Worm (Caenorhabditis elegans) whole organism, L4 larva: ENCODE measurements around the gene F46B6.2.

ENCODE experiments used
- D1046.2 ChIP-seq: fragments of 200-800 bp; sonication (Bioruptor generic); IDR thresholded peaks from 2 replicates; pipeline ENCODE4 v1.3.6; 2022; ENCODE audit warnings: missing genetic modification characterization, missing compliant biosample characterization
- F37D6.2 ChIP-seq: sonication (generic microtip); optimal IDR thresholded peaks from 2 replicates; lab custom pipeline; 2016; ENCODE audit warnings: mild to moderate bottlenecking, missing genetic modification characterization, missing compliant biosample characterization
- T20F7.1 ChIP-seq: fragments of 200-800 bp; sonication (Bioruptor generic); optimal IDR thresholded peaks from 2 replicates; lab custom pipeline; 2018; ENCODE audit warnings: mild to moderate bottlenecking, missing genetic modification characterization, missing compliant biosample characterization
- Y5F2A.4 ChIP-seq: fragments of 200-800 bp; sonication (Bioruptor generic); optimal IDR thresholded peaks from 2 replicates; lab custom pipeline; 2018; ENCODE audit warnings: mild to moderate bottlenecking, missing genetic modification characterization, missing compliant biosample characterization
- ama-1 ChIP-seq: fragments of 150-350 bp; optimal IDR thresholded peaks from 2 replicates; lab custom pipeline; 2014; ENCODE audit warnings: inconsistent platforms, mixed read lengths
- arid-1 ChIP-seq: fragments of 200-800 bp; sonication (Bioruptor generic); conservative IDR thresholded peaks from 2 replicates; pipeline ENCODE4 v1.3.6; 2022; ENCODE audit warnings: missing genetic modification reagents, missing genetic modification characterization, missing compliant biosample characterization
- attf-4 ChIP-seq: sonication (generic microtip); optimal IDR thresholded peaks from 3 replicates; lab custom pipeline; 2017; ENCODE audit warnings: missing biosample characterization, missing genetic modification characterization
- ceh-32 ChIP-seq: sonication (generic microtip); optimal IDR thresholded peaks from 2 replicates; lab custom pipeline; 2016; ENCODE audit warnings: mild to moderate bottlenecking, missing genetic modification characterization, missing compliant biosample characterization; ENCODE audit not compliant: poor library complexity
- ceh-44 ChIP-seq: fragments of 200-800 bp; sonication (Bioruptor generic); IDR thresholded peaks from 2 replicates; pipeline ENCODE4 v1.3.6; 2022; ENCODE audit warnings: missing genetic modification reagents, missing genetic modification characterization, missing compliant biosample characterization
- ceh-62 ChIP-seq: sonication (generic microtip); optimal IDR thresholded peaks from 2 replicates; lab custom pipeline; 2017; ENCODE audit warnings: missing biosample characterization, missing genetic modification characterization
- ctbp-1 ChIP-seq: fragments of 200-800 bp; sonication (Bioruptor generic); IDR thresholded peaks from 2 replicates; pipeline ENCODE4 v1.3.6; 2022; ENCODE audit warnings: missing genetic modification reagents, missing genetic modification characterization, missing compliant biosample characterization
- dmd-6 ChIP-seq: fragments of 200-800 bp; sonication (Bioruptor generic); IDR thresholded peaks from 2 replicates; pipeline ENCODE4 v1.3.6; 2022; ENCODE audit warnings: missing genetic modification reagents, missing genetic modification characterization, missing compliant biosample characterization
- dmd-9 ChIP-seq: fragments of 200-800 bp; sonication (Bioruptor generic); IDR thresholded peaks from 2 replicates; pipeline ENCODE4 v1.3.6; 2022; ENCODE audit warnings: missing genetic modification reagents, missing genetic modification characterization, missing compliant biosample characterization
- dpl-1 ChIP-seq: fragments of 150-350 bp; optimal IDR thresholded peaks from 2 replicates; lab custom pipeline; 2014; ENCODE audit warnings: missing biosample characterization, missing genetic modification reagents, missing genetic modification characterization
- dve-1 ChIP-seq: sonication (generic microtip); optimal IDR thresholded peaks from 2 replicates; lab custom pipeline; 2017; ENCODE audit warnings: antibody characterized with exemption, mild to moderate bottlenecking, missing genetic modification characterization, missing compliant biosample characterization; ENCODE audit not compliant: insufficient read depth
- egl-27 ChIP-seq: sonication (generic microtip); optimal IDR thresholded peaks from 3 replicates; lab custom pipeline; 2017; ENCODE audit warnings: missing biosample characterization, missing genetic modification reagents, missing genetic modification characterization
- fos-1 ChIP-seq: fragments of 150-350 bp; optimal IDR thresholded peaks from 2 replicates; lab custom pipeline; 2014; ENCODE audit warnings: missing biosample characterization, missing genetic modification characterization
- hif-1 ChIP-seq, 2 experiments: sonication (generic microtip); optimal IDR thresholded peaks; 2 replicates each; lab custom pipeline; 2016 to 2017; ENCODE audit warnings: missing compliant biosample characterization in 2 of 2, missing genetic modification characterization in 2 of 2, missing genetic modification reagents in 2 of 2, missing genotype in 2 of 2, mild to moderate bottlenecking in 1 of 2
- hlh-11 ChIP-seq: fragments of 200-800 bp; sonication (Bioruptor generic); optimal IDR thresholded peaks from 2 replicates; lab custom pipeline; 2018; ENCODE audit warnings: mild to moderate bottlenecking, missing genetic modification characterization, missing compliant biosample characterization
- jun-1 ChIP-seq: fragments of 150-350 bp; optimal IDR thresholded peaks from 2 replicates; lab custom pipeline; 2014; ENCODE audit warnings: missing biosample characterization, missing genetic modification reagents, missing genetic modification characterization
- lin-1 ChIP-seq: fragments of 200-800 bp; sonication (Bioruptor generic); IDR thresholded peaks from 2 replicates; pipeline ENCODE4 v1.3.6; 2022; ENCODE audit warnings: missing genetic modification reagents, missing genetic modification characterization, missing compliant biosample characterization
- lin-29 ChIP-seq: fragments of 200-800 bp; sonication (Bioruptor generic); IDR thresholded peaks from 2 replicates; pipeline ENCODE4 v1.3.6; 2022; ENCODE audit warnings: missing genetic modification reagents, missing genetic modification characterization, missing compliant biosample characterization
- lin-38 ChIP-seq: fragments of 200-800 bp; sonication (Bioruptor generic); IDR thresholded peaks from 2 replicates; pipeline ENCODE4 v1.3.6; 2022; ENCODE audit warnings: missing genetic modification reagents, missing genetic modification characterization, missing compliant biosample characterization
- lsy-2 ChIP-seq, 2 experiments: fragments of 150-350 bp in 1 of 2; sonication (generic microtip) in 1 of 2; optimal IDR thresholded peaks; 2 replicates each; lab custom pipeline; 2014 to 2017; ENCODE audit warnings: missing biosample characterization in 2 of 2, missing genetic modification characterization in 2 of 2
- mdl-1 ChIP-seq, 2 experiments: fragments of 150-350 bp in 1 of 2; sonication (generic microtip) in 1 of 2; optimal IDR thresholded peaks; 2 replicates each; lab custom pipeline; 2014 to 2017; ENCODE audit warnings: missing biosample characterization in 2 of 2, missing genetic modification characterization in 2 of 2
- mdt-29 ChIP-seq: fragments of 200-800 bp; sonication (Bioruptor generic); IDR thresholded peaks from 2 replicates; pipeline ENCODE4 v1.3.6; 2022; ENCODE audit warnings: missing genetic modification reagents, missing genetic modification characterization, missing compliant biosample characterization
- mep-1 ChIP-seq: fragments of 150-350 bp; sonication (generic microtip); optimal IDR thresholded peaks from 3 replicates; lab custom pipeline; 2014; ENCODE audit warnings: missing biosample characterization, missing genetic modification characterization
- mes-2 ChIP-seq: sonication (generic microtip); optimal IDR thresholded peaks from 2 replicates; lab custom pipeline; 2016; ENCODE audit warnings: missing genotype, mild to moderate bottlenecking, missing genetic modification characterization, missing compliant biosample characterization; ENCODE audit not compliant: poor library complexity, severe bottlenecking
- nhr-10 ChIP-seq: fragments of 150-350 bp; optimal IDR thresholded peaks from 2 replicates; lab custom pipeline; 2014; ENCODE audit warnings: missing biosample characterization, missing genetic modification characterization
- nhr-111 ChIP-seq: fragments of 200-800 bp; sonication (Bioruptor generic); optimal IDR thresholded peaks from 2 replicates; lab custom pipeline; 2018; ENCODE audit warnings: mild to moderate bottlenecking, missing genetic modification characterization, missing compliant biosample characterization
- nhr-25 ChIP-seq: sonication (generic microtip); optimal IDR thresholded peaks from 2 replicates; lab custom pipeline; 2017; ENCODE audit warnings: missing genetic modification characterization, mild to moderate bottlenecking, missing compliant biosample characterization, antibody characterized with exemption, moderate library complexity, borderline replicate concordance; ENCODE audit not compliant: insufficient read depth
- nhr-28 ChIP-seq: fragments of 150-350 bp; optimal IDR thresholded peaks from 2 replicates; lab custom pipeline; 2014; ENCODE audit warnings: missing biosample characterization, missing genetic modification characterization
- nhr-42 ChIP-seq: fragments of 200-800 bp; sonication (Bioruptor generic); IDR thresholded peaks from 2 replicates; pipeline ENCODE4 v1.3.6; 2022; ENCODE audit warnings: missing genetic modification characterization, missing compliant biosample characterization
- nhr-77 ChIP-seq: fragments of 150-350 bp; optimal IDR thresholded peaks from 2 replicates; lab custom pipeline; 2014; ENCODE audit warnings: missing biosample characterization, missing genetic modification characterization
- php-3 ChIP-seq: fragments of 200-800 bp; sonication (Bioruptor generic); IDR thresholded peaks from 2 replicates; pipeline ENCODE4 v1.3.6; 2022; ENCODE audit warnings: missing genetic modification reagents, missing genetic modification characterization, missing compliant biosample characterization
- rbr-2 ChIP-seq: sonication (generic microtip); optimal IDR thresholded peaks from 2 replicates; lab custom pipeline; 2016; ENCODE audit warnings: missing genotype, missing genetic modification characterization, missing compliant biosample characterization
- saeg-2 ChIP-seq: fragments of 200-800 bp; sonication (Bioruptor generic); IDR thresholded peaks from 2 replicates; pipeline ENCODE4 v1.3.6; 2022; ENCODE audit warnings: missing genetic modification reagents, missing genetic modification characterization, missing compliant biosample characterization
- sdz-12 ChIP-seq: fragments of 200-800 bp; sonication (Bioruptor generic); optimal IDR thresholded peaks from 2 replicates; lab custom pipeline; 2018; ENCODE audit warnings: mild to moderate bottlenecking, missing genetic modification characterization, missing compliant biosample characterization
- snpc-1.2 ChIP-seq: fragments of 200-800 bp; sonication (Bioruptor generic); IDR thresholded peaks from 2 replicates; pipeline ENCODE4 v1.3.6; 2022; ENCODE audit warnings: missing genetic modification reagents, missing genetic modification characterization, missing compliant biosample characterization
- snpc-4 ChIP-seq: fragments of 150-350 bp; optimal IDR thresholded peaks from 2 replicates; lab custom pipeline; 2014; ENCODE audit warnings: missing biosample characterization, missing genetic modification characterization
- spr-3 ChIP-seq: fragments of 200-800 bp; sonication (Bioruptor generic); optimal IDR thresholded peaks from 2 replicates; lab custom pipeline; 2018; ENCODE audit warnings: mild to moderate bottlenecking, missing genetic modification characterization, missing compliant biosample characterization
- unc-130 ChIP-seq: sonication (generic microtip); optimal IDR thresholded peaks from 2 replicates; lab custom pipeline; 2016; ENCODE audit warnings: missing genetic modification reagents, missing genetic modification characterization, missing compliant biosample characterization
- unc-62 ChIP-seq, 3 experiments: fragments of 150-350 bp in 1 of 3; sonication (generic microtip); optimal IDR thresholded peaks in 2 of 3; peaks in 1 of 3; 1 replicate in 1 of 3; 2 replicates in 2 of 3; lab custom pipeline; 2014 to 2017; ENCODE audit warnings: missing biosample characterization in 3 of 3, missing genetic modification characterization in 3 of 3, missing genetic modification reagents in 3 of 3, missing genotype in 1 of 3
- vab-7 ChIP-seq: fragments of 200-800 bp; sonication (Bioruptor generic); IDR thresholded peaks from 2 replicates; pipeline ENCODE4 v1.3.6; 2022; ENCODE audit warnings: missing genetic modification reagents, missing genetic modification characterization, missing compliant biosample characterization
- zag-1 ChIP-seq: fragments of 150-350 bp; optimal IDR thresholded peaks from 2 replicates; lab custom pipeline; 2014; ENCODE audit warnings: missing biosample characterization, missing genetic modification characterization
- zfp-2 ChIP-seq: sonication (generic microtip); optimal IDR thresholded peaks from 2 replicates; lab custom pipeline; 2016; ENCODE audit warnings: mild to moderate bottlenecking, missing genetic modification characterization, missing compliant biosample characterization
- zfp-3 ChIP-seq: fragments of 200-800 bp; sonication (Bioruptor generic); conservative IDR thresholded peaks from 2 replicates; pipeline ENCODE4 v1.3.6; 2022; ENCODE audit warnings: missing genetic modification reagents, missing genetic modification characterization, missing compliant biosample characterization

The F46B6.2 gene

DNA sequence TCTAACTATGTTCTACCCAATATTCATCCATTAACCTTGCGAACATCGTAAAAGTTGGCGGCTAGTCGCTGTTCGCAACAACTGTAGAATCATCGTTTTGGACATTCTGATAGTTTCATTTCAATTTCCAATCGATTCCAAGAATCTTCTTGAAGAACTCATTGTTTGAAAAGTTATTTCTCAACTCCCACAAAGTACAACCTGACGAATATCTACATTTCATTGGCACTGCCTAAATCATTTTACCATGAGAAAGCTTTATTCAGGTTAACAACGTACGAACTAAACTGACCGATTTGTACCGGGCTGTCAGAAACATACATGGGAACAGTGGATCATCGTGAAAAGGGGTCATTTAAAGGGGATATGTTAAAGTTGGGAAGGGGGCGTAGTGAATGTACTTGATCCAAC is 14.6 kb downstream of the F46B6.2 start, which contains the start of gene F46B6.6 (continued):
- TF ChIP-seq dve-1 (peak; percentile 3), zfp-3 (GFP tag; lab: Robert Waterston, UW) (0 out of 2 replicates have a peak, but pooled peaks have one; percentile 10), ceh-62 (no peak), mdt-29 (GFP tag; lab: Robert Waterston, UW) (no peak), egl-27 (no peak), unc-130 (GFP tag; lab: Kevin White, UChicago) (peak; percentile 10), zfp-2 (tag; lab: Kevin White, UChicago) (no peak), spr-3 (peak; percentile 24), hif-1 (tag; optimal IDR thresholded peaks at IDR 0.05; lab: Kevin White, UChicago) (no peak), snpc-1.2 (GFP tag; lab: Robert Waterston, UW) (peak; percentile 44; the same call in 1 of the 2 replicates), ctbp-1 (GFP tag; lab: Robert Waterston, UW) (no peak), zag-1 (tag; lab: Kevin White, UChicago) (no peak), snpc-4 (tag; lab: Kevin White, UChicago) (no peak), nhr-111 (GFP tag; lab: Kevin White, UChicago) (peak; percentile 0), T20F7.1 (GFP tag; lab: Kevin White, UChicago) (no peak), fos-1 (no peak), ceh-44 (GFP tag; lab: Robert Waterston, UW) (no peak), nhr-25 (no peak), nhr-77 (tag; lab: Kevin White, UChicago) (no peak), dmd-9 (GFP tag; lab: Robert Waterston, UW) (0 out of 2 replicates have a peak, but pooled peaks have one; percentile 30), dmd-6 (peak; percentile 16; the same call in 1 of the 2 replicates), mes-2 (tag; lab: Kevin White, UChicago) (peak; percentile 19), hlh-11 (tag; lab: Kevin White, UChicago) (peak; percentile 22), arid-1 (GFP tag; lab: Robert Waterston, UW) (0 out of 2 replicates have a peak, but pooled peaks have one; percentile 21), unc-62 (GFP tag; optimal IDR thresholded peaks at IDR 0.05 in 1 of 2; lab: Kevin White, UChicago) (peak in 1 of 2 experiments; percentile 49), unc-62 (tag; optimal IDR thresholded peaks at IDR 0.05; lab: Kevin White, UChicago) (no peak), saeg-2 (GFP tag; lab: Robert Waterston, UW) (no peak), nhr-42 (GFP tag; lab: Robert Waterston, UW) (no peak), php-3 (GFP tag; lab: Robert Waterston, UW) (0 out of 2 replicates have a peak, but pooled peaks have one; percentile 8), ama-1 (peak; percentile 88), lsy-2 (tag; optimal IDR thresholded peaks at IDR 0.05; lab: Kevin White, UChicago) (peak in 1 of 2 experiments; percentile 30), attf-4 (tag; lab: Kevin White, UChicago) (no peak), sdz-12 (GFP tag; lab: Kevin White, UChicago) (peak; percentile 80), jun-1 (tag; lab: Kevin White, UChicago) (no peak), mep-1 (tag; lab: Kevin White, UChicago) (peak; percentile 9), lin-38 (GFP tag; lab: Robert Waterston, UW) (peak; percentile 32; the same call in 1 of the 2 replicates)
- TF ChIP-seq, all 104 proteins: peak for 22

DNA sequence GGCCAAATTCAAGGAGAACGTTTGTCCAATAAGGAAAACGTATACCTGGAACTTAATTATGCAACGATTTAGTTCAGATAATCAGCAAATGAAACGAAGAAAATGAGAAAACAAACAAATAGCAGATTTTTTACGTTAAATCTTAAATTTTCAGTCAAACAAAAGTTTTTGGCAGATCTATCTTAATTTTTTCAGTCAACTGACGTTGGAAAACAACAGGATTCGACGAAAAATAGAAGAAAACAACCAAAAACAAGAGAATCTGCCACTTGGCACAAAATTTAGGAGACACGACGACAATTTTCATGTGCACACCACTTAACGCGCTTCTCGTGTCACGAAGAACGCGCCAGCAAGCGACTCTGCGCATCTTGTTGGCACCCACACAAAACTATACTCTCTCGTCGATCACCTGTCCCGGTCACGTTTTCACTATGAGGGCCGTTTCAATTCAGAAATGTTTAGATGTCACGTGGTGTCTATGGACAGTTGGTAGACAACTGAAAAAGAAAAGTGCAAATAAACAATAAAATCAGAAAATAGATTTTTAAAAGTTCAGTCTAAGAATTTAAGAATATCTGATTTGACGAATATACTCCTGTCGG is 17.7 kb downstream of the F46B6.2 start, which contains the start of gene ztf-7:
ztf-7 (minus strand) TSS at position 51 of the 605 bp plus-strand sequence.
- peak; percentile 60 for TF ChIP-seq nhr-10 (tag; lab: Kevin White, UChicago)
- TF ChIP-seq ceh-32: peak; percentile 44
- peak; percentile 85 for TF ChIP-seq nhr-25
- TF ChIP-seq vab-7 (GFP tag; lab: Robert Waterston, UW): peak; percentile 80
- no peak for TF ChIP-seq attf-4 (tag; lab: Kevin White, UChicago)
- peak; percentile 75 to 98 for TF ChIP-seq mdl-1 (tag; optimal IDR thresholded peaks at IDR 0.05; lab: Kevin White, UChicago)
- TF ChIP-seq fos-1: no peak
- TF ChIP-seq lsy-2 (tag; optimal IDR thresholded peaks at IDR 0.05; lab: Kevin White, UChicago): peak; percentile 80 to 95
- TF ChIP-seq lin-29 (GFP tag; lab: Robert Waterston, UW): peak; percentile 85
- TF ChIP-seq Y5F2A.4 (GFP tag; lab: Kevin White, UChicago): no peak
- TF ChIP-seq rbr-2 (tag; lab: Kevin White, UChicago): peak; percentile 95
- TF ChIP-seq F37D6.2 (tag; lab: Kevin White, UChicago): peak; percentile 87
- TF ChIP-seq lin-38 (GFP tag; lab: Robert Waterston, UW): peak; percentile 87
- peak; percentile 87 for TF ChIP-seq dpl-1 (GFP tag; lab: Kevin White, UChicago)
- peak; percentile 55; the same call in 1 of the 2 replicates for TF ChIP-seq D1046.2 (GFP tag; lab: Robert Waterston, UW)
- peak; percentile 94 for TF ChIP-seq php-3 (GFP tag; lab: Robert Waterston, UW)
- peak; percentile 12 for TF ChIP-seq ama-1
- peak; percentile 93 for TF ChIP-seq lin-1 (GFP tag; lab: Robert Waterston, UW)
- TF ChIP-seq nhr-28 (tag; lab: Kevin White, UChicago): peak; percentile 96
